Fruit fly (Drosophila melanogaster): ENCODE data around the gene CG12689.

CG12689 gene

dm6 chrX:7618195-7618594 lies 32.3 kb upstream of the CG12689 start (continued):
- TF ChIP-seq CG10959 (GFP tag; IDR thresholded peaks at IDR 0.05) (peak; percentile 76), cg (GFP tag; optimal IDR thresholded peaks at IDR 0.05) (no peak), Med (GFP tag) (peak; percentile 97), CG2116 (GFP tag; optimal IDR thresholded peaks at IDR 0.05) (peak; percentile 4), phol (tag; optimal IDR thresholded peaks at IDR 0.05) (peak; percentile 85), CG5953 (GFP tag; IDR thresholded peaks at IDR 0.05) (0 out of 2 replicates have a peak, but pooled peaks have one; percentile 21), wek (GFP tag; optimal IDR thresholded peaks at IDR 0.05) (no peak), CG6765 (GFP tag; optimal IDR thresholded peaks at IDR 0.05) (no peak), CG1024 (GFP tag; IDR thresholded peaks at IDR 0.05) (peak; percentile 65), CG4424 (GFP tag; optimal IDR thresholded peaks at IDR 0.05) (peak; percentile 81), CG9817 (tag; optimal IDR thresholded peaks at IDR 0.05) (peak; percentile 49), PHDP (tag; optimal IDR thresholded peaks at IDR 0.05) (peak; percentile 74), CG17328 (GFP tag; IDR thresholded peaks at IDR 0.05) (peak; percentile 80), HmgD (GFP tag; optimal IDR thresholded peaks at IDR 0.05) (no peak), Usf (GFP tag; optimal IDR thresholded peaks at IDR 0.05) (peak; percentile 54), seq (GFP tag; IDR thresholded peaks at IDR 0.05) (0 out of 2 replicates have a peak, but pooled peaks have one; percentile 40), Optix (GFP tag; IDR thresholded peaks at IDR 0.05) (peak; percentile 84), Kr (GFP tag; optimal IDR thresholded peaks at IDR 0.05) (no peak), HLH4C (GFP tag; IDR thresholded peaks at IDR 0.05; ENCODE audit: partially characterized antibody) (no peak), nerfin-1 (tag; optimal IDR thresholded peaks at IDR 0.05) (peak; percentile 58), CG12744 (GFP tag; optimal IDR thresholded peaks at IDR 0.05) (peak; percentile 36), yki (optimal IDR thresholded peaks at IDR 0.05) (no peak), Sox100B (GFP tag; optimal IDR thresholded peaks at IDR 0.05) (peak; percentile 66), cwo (GFP tag; optimal IDR thresholded peaks at IDR 0.05) (peak; percentile 12), sd (tag; optimal IDR thresholded peaks at IDR 0.05) (no peak), CG12769 (tag; optimal IDR thresholded peaks at IDR 0.05) (peak; percentile 80), ttk (GFP tag; IDR thresholded peaks at IDR 0.05) (peak; percentile 81), CG34376 (GFP tag; optimal IDR thresholded peaks at IDR 0.05) (no peak), B-H1 (GFP tag; IDR thresholded peaks at IDR 0.05) (peak; percentile 58; the same call in 1 of the 3 replicates), tx (GFP tag; optimal IDR thresholded peaks at IDR 0.05) (peak; percentile 44), CoRest (tag; optimal IDR thresholded peaks at IDR 0.05) (peak; percentile 80), usp (GFP tag; optimal IDR thresholded peaks at IDR 0.05) (no peak), CG1792 (GFP tag; optimal IDR thresholded peaks at IDR 0.05) (peak; percentile 68), CG11723 (GFP tag; optimal IDR thresholded peaks at IDR 0.05) (peak; percentile 21), CG10654 (GFP tag; optimal IDR thresholded peaks at IDR 0.05) (peak; percentile 75), br (optimal IDR thresholded peaks at IDR 0.05) (no peak), CG13287 (GFP tag; IDR thresholded peaks at IDR 0.05; ENCODE audit: partially characterized antibody) (no peak), tna (GFP tag; IDR thresholded peaks at IDR 0.05; ENCODE audit: partially characterized antibody) (no peak), CG31365 (tag; optimal IDR thresholded peaks at IDR 0.05) (no peak), esg (GFP tag; conservative IDR thresholded peaks at IDR 0.05) (peak; percentile 75), CG3163 (GFP tag; optimal IDR thresholded peaks at IDR 0.05) (peak; percentile 39), CG10543 (GFP tag; optimal IDR thresholded peaks at IDR 0.05) (no peak), CG9609 (GFP tag; optimal IDR thresholded peaks at IDR 0.05) (peak; percentile 72), CG8359 (GFP tag; optimal IDR thresholded peaks at IDR 0.05; ENCODE audit: borderline replicate concordance) (peak; percentile 54), wor (GFP tag; IDR thresholded peaks at IDR 0.05) (peak; percentile 54), CG10462 (GFP tag; optimal IDR thresholded peaks at IDR 0.05) (peak; percentile 38), Lhr (GFP tag; optimal IDR thresholded peaks at IDR 0.05) (peak; percentile 2), CG18262 (tag; optimal IDR thresholded peaks at IDR 0.05) (peak; percentile 85), CG2120 (GFP tag; optimal IDR thresholded peaks at IDR 0.05) (peak; percentile 59), CG8281 (tag; optimal IDR thresholded peaks at IDR 0.05) (peak; percentile 50), CG2875 (GFP tag; optimal IDR thresholded peaks at IDR 0.05) (peak; percentile 69)
